Fruit fly (Drosophila melanogaster) whole organism, adult: ENCODE measurements around the gene CG15864.

Source experiments
- CG14711 ChIP-seq: fragments of 200-800 bp; sonication (Bioruptor generic); optimal IDR thresholded peaks from 2 replicates; lab custom pipeline; 2018; ENCODE audit warnings: missing biosample characterization, mild to moderate bottlenecking, missing genetic modification characterization, moderate library complexity
- CG33017 ChIP-seq: fragments of 200-800 bp; sonication (Bioruptor generic); optimal IDR thresholded peaks from 2 replicates; lab custom pipeline; 2018; ENCODE audit warnings: missing biosample characterization, mild to moderate bottlenecking, missing genetic modification characterization, moderate library complexity
- Crg-1 ChIP-seq: fragments of 200-800 bp; sonication (Bioruptor generic); optimal IDR thresholded peaks from 2 replicates; lab custom pipeline; 2016; ENCODE audit warnings: missing biosample characterization, missing genetic modification characterization
- Hr96 ChIP-seq: fragments of 200-800 bp; sonication (Bioruptor generic); optimal IDR thresholded peaks from 2 replicates; lab custom pipeline; 2016; ENCODE audit warnings: missing biosample characterization, missing genetic modification characterization
- bab1 ChIP-seq: fragments of 200-800 bp; sonication (Bioruptor generic); optimal IDR thresholded peaks from 3 replicates; lab custom pipeline; 2019; ENCODE audit warnings: missing biosample characterization, mild to moderate bottlenecking, missing genetic modification characterization, moderate library complexity
- cnc ChIP-seq, 2 experiments: fragments of >200 bp; optimal IDR thresholded peaks; 2 replicates each; lab custom pipeline; 2017
- ovo ChIP-seq: fragments of 200-800 bp; sonication (Bioruptor generic); optimal IDR thresholded peaks from 2 replicates; lab custom pipeline; 2016; ENCODE audit warnings: missing biosample characterization, missing genetic modification characterization
- pad ChIP-seq: fragments of 200-800 bp; sonication (Bioruptor generic); optimal IDR thresholded peaks from 3 replicates; lab custom pipeline; 2017; ENCODE audit warnings: missing biosample characterization, missing genetic modification characterization, mild to moderate bottlenecking, moderate library complexity, missing genetic modification reagents
- toe ChIP-seq: fragments of 200-800 bp; sonication (Bioruptor generic); optimal IDR thresholded peaks from 2 replicates; lab custom pipeline; 2016; ENCODE audit warnings: missing biosample characterization, missing genetic modification characterization

DNA sequence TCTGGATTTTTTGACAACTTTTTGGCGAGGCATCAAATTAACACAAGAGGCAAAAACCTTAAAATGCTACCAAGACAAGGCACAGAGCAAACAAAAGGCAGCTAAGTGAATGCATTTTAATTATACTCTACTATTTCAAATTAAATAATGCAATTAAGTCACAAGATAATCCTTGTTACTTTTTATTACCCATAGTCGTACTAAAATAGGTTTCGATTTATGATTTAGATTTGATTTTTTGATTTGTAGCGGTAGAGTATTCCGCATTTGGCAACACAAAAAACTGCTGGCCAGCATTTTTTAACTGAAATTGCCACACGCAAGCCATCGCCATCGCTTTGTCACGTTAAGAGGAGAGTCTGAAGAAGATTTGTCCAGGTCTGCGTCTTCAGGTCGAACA, 34.5 kb downstream of the CG15864 start:
- no peak for TF ChIP-seq Hr96
- no peak for TF ChIP-seq bab1 (GFP tag; lab: Kevin White, UChicago)
- no peak for TF ChIP-seq CG14711 (tag; lab: Kevin White, UChicago)
- TF ChIP-seq toe (GFP tag; lab: Kevin White, UChicago): no peak
- no peak for TF ChIP-seq ovo (GFP tag; lab: Kevin White, UChicago)
- TF ChIP-seq pad: no peak
- no peak for TF ChIP-seq Crg-1 (GFP tag; lab: Kevin White, UChicago)
- TF ChIP-seq cnc (optimal IDR thresholded peaks at IDR 0.05; lab: Kevin White, UChicago): no peak
- TF ChIP-seq CG33017 (tag; lab: Kevin White, UChicago): no peak
